Fruit fly (Drosophila melanogaster): ENCODE results near the gene CG7601.

dm6 chr3R:29755248-29755647 is 18.7 kb upstream of the CG7601 start:
- TF ChIP-seq fru (GFP tag; optimal IDR thresholded peaks at IDR 0.05) (no peak), HLH106 (tag; optimal IDR thresholded peaks at IDR 0.05) (no peak), br (GFP tag; optimal IDR thresholded peaks at IDR 0.05) (no peak), Rel (GFP tag; optimal IDR thresholded peaks at IDR 0.05) (no peak), Rel (tag; optimal IDR thresholded peaks at IDR 0.05) (no peak), CG32264 (GFP tag; optimal IDR thresholded peaks at IDR 0.05) (no peak), dl (GFP tag; optimal IDR thresholded peaks at IDR 0.05; ENCODE audit: insufficient read depth in 1 of 2, partially characterized antibody in 2 of 2) (no peak), psq (GFP tag; optimal IDR thresholded peaks at IDR 0.05) (no peak), Dfd (GFP tag; optimal IDR thresholded peaks at IDR 0.05) (no peak), CG9705 (GFP tag; optimal IDR thresholded peaks at IDR 0.05) (no peak), N (GFP tag; optimal IDR thresholded peaks at IDR 0.05) (no peak), sv (GFP tag; optimal IDR thresholded peaks at IDR 0.05) (no peak), Jra (GFP tag; optimal IDR thresholded peaks at IDR 0.05) (no peak), GATAd (GFP tag; optimal IDR thresholded peaks at IDR 0.05) (no peak), Vsx2 (GFP tag; optimal IDR thresholded peaks at IDR 0.05; ENCODE audit: partially characterized antibody) (no peak)

Measured in whole organism, wandering third instar larva.